Fruit fly (Drosophila melanogaster): ENCODE data around the gene CG16964.

DNA sequence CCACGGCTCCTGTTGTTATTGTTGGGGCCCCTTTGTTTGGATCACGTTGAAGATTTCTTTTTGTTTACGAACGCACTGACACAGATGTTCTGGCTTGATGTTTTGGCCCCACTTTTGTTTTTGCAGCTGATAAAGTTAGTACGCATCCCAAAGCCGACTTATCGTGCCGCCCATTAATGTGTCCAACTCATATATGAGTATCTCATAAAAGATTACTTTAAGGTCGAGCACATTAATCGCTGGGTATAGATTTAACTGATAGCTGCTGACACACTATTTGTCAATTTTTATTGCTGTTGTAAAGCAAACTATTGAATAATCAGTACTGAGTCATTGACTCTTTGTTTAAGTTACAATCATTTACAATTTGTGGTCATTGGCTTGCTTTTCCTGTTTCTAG, 4.9 kb upstream of the CG16964 start:
- TF ChIP-seq bab1 (GFP tag; optimal IDR thresholded peaks at IDR 0.05), result no peak
- no peak for TF ChIP-seq cic (GFP tag; optimal IDR thresholded peaks at IDR 0.05)
- no peak for TF ChIP-seq kay (GFP tag; ENCODE audit: borderline replicate concordance)
- TF ChIP-seq pad (GFP tag; optimal IDR thresholded peaks at IDR 0.05), result no peak
- no peak for TF ChIP-seq tj (GFP tag; optimal IDR thresholded peaks at IDR 0.05)
- TF ChIP-seq CG14711 (tag; optimal IDR thresholded peaks at IDR 0.05), result no peak
- no peak for TF ChIP-seq CG11617 (GFP tag; optimal IDR thresholded peaks at IDR 0.05)

Data from whole organism, adult.